Fruit fly (Drosophila melanogaster): ENCODE results near the gene CG3108.

dm6 chrX:5786559-5786958 is 5.1 kb upstream of the CG3108 start:
- TF ChIP-seq Pif1B (GFP tag; optimal IDR thresholded peaks at IDR 0.05) (peak; percentile 68), gl (tag; optimal IDR thresholded peaks at IDR 0.05) (no peak), CG32121 (GFP tag; IDR thresholded peaks at IDR 0.05) (peak; percentile 87), EcR (GFP tag; optimal IDR thresholded peaks at IDR 0.05) (no peak), CG15710 (tag; optimal IDR thresholded peaks at IDR 0.05) (peak; percentile 48), CG8159 (tag; optimal IDR thresholded peaks at IDR 0.05) (no peak), Pif1A (GFP tag; optimal IDR thresholded peaks at IDR 0.05) (peak; percentile 83), CG8301 (tag; optimal IDR thresholded peaks at IDR 0.05) (no peak), Snoo (tag; optimal IDR thresholded peaks at IDR 0.05) (no peak)

All from whole organism, pupa.